Worm (Caenorhabditis elegans): ENCODE measurements around the gene T03E6.9.

- TF ChIP-seq pha-4 (GFP tag; IDR thresholded peaks at IDR 0.05) (no peak), pha-4 (tag; optimal IDR thresholded peaks at IDR 0.05) (no peak), aly-2 (tag; optimal IDR thresholded peaks at IDR 0.05) (no peak)
These were observed 3.8 kb upstream of the T03E6.9 start for ce11 chrV:16604301-16604700.
